Fruit fly (Drosophila melanogaster): ENCODE measurements around the gene Arp3.
A peak's percentile ranks its signal among the peaks of the same experiment; 100 is the strongest.

The Arp3 gene

dm6 chr3L:8096106-8096558 lies 19.6 kb downstream of the Arp3 start (continued):
- peak; percentile 83 for TF ChIP-seq Met (GFP tag; optimal IDR thresholded peaks at IDR 0.05)
- TF ChIP-seq CG31627 (GFP tag; optimal IDR thresholded peaks at IDR 0.05) = peak; percentile 82
- no peak for TF ChIP-seq Blimp-1 (GFP tag; optimal IDR thresholded peaks at IDR 0.05)
- TF ChIP-seq cyc (GFP tag; optimal IDR thresholded peaks at IDR 0.05) = peak; percentile 83
- peak; percentile 93 for TF ChIP-seq pdm3 (GFP tag; optimal IDR thresholded peaks at IDR 0.05)
- peak; percentile 99 for TF ChIP-seq CG32006 (GFP tag; optimal IDR thresholded peaks at IDR 0.05)
- peak; percentile 94 for TF ChIP-seq CG34406 (GFP tag; optimal IDR thresholded peaks at IDR 0.05)
- TF ChIP-seq fd85E (GFP tag; optimal IDR thresholded peaks at IDR 0.05) = peak; percentile 54

dm6 chr3L:8094652-8095129 lies 21.0 kb downstream of the Arp3 start:
- TF ChIP-seq net (GFP tag; optimal IDR thresholded peaks at IDR 0.05) (no peak), Sox15 (GFP tag; optimal IDR thresholded peaks at IDR 0.05) (no peak), acj6 (GFP tag; optimal IDR thresholded peaks at IDR 0.05) (no peak), CG6276 (GFP tag; optimal IDR thresholded peaks at IDR 0.05) (no peak), CG11294 (GFP tag; IDR thresholded peaks at IDR 0.05) (no peak), ss (GFP tag; optimal IDR thresholded peaks at IDR 0.05) (no peak), svp (GFP tag) (peak; percentile 79), CG8319 (GFP tag; optimal IDR thresholded peaks at IDR 0.05) (no peak), fd85E (GFP tag; optimal IDR thresholded peaks at IDR 0.05) (no peak), CG6792 (GFP tag; optimal IDR thresholded peaks at IDR 0.05) (no peak), fd59A (GFP tag; optimal IDR thresholded peaks at IDR 0.05) (no peak), lz (GFP tag; optimal IDR thresholded peaks at IDR 0.05) (no peak), CG6808 (GFP tag; optimal IDR thresholded peaks at IDR 0.05) (no peak), CG34406 (GFP tag; optimal IDR thresholded peaks at IDR 0.05) (no peak), pdm3 (GFP tag; optimal IDR thresholded peaks at IDR 0.05) (no peak), dsx (GFP tag; optimal IDR thresholded peaks at IDR 0.05; ENCODE audit: poor library complexity, severe bottlenecking) (no peak), Met (GFP tag; optimal IDR thresholded peaks at IDR 0.05) (no peak), CG10631 (GFP tag; optimal IDR thresholded peaks at IDR 0.05) (peak; percentile 13), eg (GFP tag; IDR thresholded peaks at IDR 0.05) (no peak), CG8119 (GFP tag; IDR thresholded peaks at IDR 0.05) (no peak), Lpt (GFP tag; optimal IDR thresholded peaks at IDR 0.05) (no peak), Ets21C (GFP tag; optimal IDR thresholded peaks at IDR 0.05) (no peak), CG3919 (GFP tag; optimal IDR thresholded peaks at IDR 0.05) (no peak), Gug (GFP tag; IDR thresholded peaks at IDR 0.05) (no peak), Smox (GFP tag; optimal IDR thresholded peaks at IDR 0.05) (no peak), Sox14 (GFP tag; optimal IDR thresholded peaks at IDR 0.05) (no peak), CG32006 (GFP tag; optimal IDR thresholded peaks at IDR 0.05) (peak; percentile 32), CG10669 (GFP tag; optimal IDR thresholded peaks at IDR 0.05) (no peak), spab (GFP tag; optimal IDR thresholded peaks at IDR 0.05) (no peak), achi (GFP tag; optimal IDR thresholded peaks at IDR 0.05) (no peak), CG6854 (GFP tag; optimal IDR thresholded peaks at IDR 0.05) (no peak), CG4318 (GFP tag; optimal IDR thresholded peaks at IDR 0.05) (no peak), CG11762 (GFP tag; optimal IDR thresholded peaks at IDR 0.05; ENCODE audit: insufficient read depth) (no peak), CG11902 (GFP tag; optimal IDR thresholded peaks at IDR 0.05) (no peak), CG16779 (tag; optimal IDR thresholded peaks at IDR 0.05) (no peak), Hr38 (GFP tag; optimal IDR thresholded peaks at IDR 0.05) (no peak), CG1621 (tag; optimal IDR thresholded peaks at IDR 0.05) (no peak), CG15336 (GFP tag; IDR thresholded peaks at IDR 0.05) (0 out of 2 replicates have a peak, but pooled peaks have one; percentile 17), CG9139 (GFP tag; optimal IDR thresholded peaks at IDR 0.05) (no peak), fkh (GFP tag; optimal IDR thresholded peaks at IDR 0.05) (peak; percentile 69), CG31627 (GFP tag; optimal IDR thresholded peaks at IDR 0.05) (no peak), Sox102F (GFP tag; optimal IDR thresholded peaks at IDR 0.05) (no peak), Eip93F (GFP tag; optimal IDR thresholded peaks at IDR 0.05) (no peak)

Data from whole organism, prepupa.